Worm (Caenorhabditis elegans): ENCODE data around the gene rnh-2.

The rnh-2 gene

ce11 chrII:8484546-8484945 is 32.4 kb upstream of the rnh-2 start (continued):
- 0 out of 2 replicates have a peak, but pooled peaks have one; percentile 42 for TF ChIP-seq pha-4 (GFP tag; IDR thresholded peaks at IDR 0.05)
- TF ChIP-seq pha-4 (tag; optimal IDR thresholded peaks at IDR 0.05), result no peak
- peak; percentile 58 for TF ChIP-seq mep-1 (tag; optimal IDR thresholded peaks at IDR 0.05)
- TF ChIP-seq nhr-28 (tag; optimal IDR thresholded peaks at IDR 0.05), result peak; percentile 100
- no peak for TF ChIP-seq F49E8.2 (tag; optimal IDR thresholded peaks at IDR 0.05; ENCODE audit: borderline replicate concordance)
- no peak for TF ChIP-seq ZK546.5 (tag; optimal IDR thresholded peaks at IDR 0.05)
- no peak for TF ChIP-seq ZK337.2 (GFP tag; IDR thresholded peaks at IDR 0.05)
- TF ChIP-seq dmd-6 (GFP tag; IDR thresholded peaks at IDR 0.05), result peak; percentile 85
- no peak for TF ChIP-seq D1046.2 (GFP tag; IDR thresholded peaks at IDR 0.05)
- peak; percentile 19 for TF ChIP-seq mxl-3 (GFP tag; optimal IDR thresholded peaks at IDR 0.05)
- TF ChIP-seq pqm-1 (tag; optimal IDR thresholded peaks at IDR 0.05), result peak; percentile 56

- peak in 1 of 2 experiments; percentile 19 for TF ChIP-seq mdl-1 (tag; optimal IDR thresholded peaks at IDR 0.05)
- no peak for TF ChIP-seq lim-7 (GFP tag; IDR thresholded peaks at IDR 0.05)
- TF ChIP-seq nhr-48 (tag; optimal IDR thresholded peaks at IDR 0.05), result peak; percentile 80
- peak; percentile 85 for TF ChIP-seq pqm-1 (tag; optimal IDR thresholded peaks at IDR 0.05)
- TF ChIP-seq ztf-7 (tag; optimal IDR thresholded peaks at IDR 0.05), result peak; percentile 94
- no peak for TF ChIP-seq saeg-2 (GFP tag; IDR thresholded peaks at IDR 0.05)
- TF ChIP-seq nhr-25 (tag; optimal IDR thresholded peaks at IDR 0.05; ENCODE audit: borderline replicate concordance, insufficient read depth), result peak; percentile 22
- TF ChIP-seq mep-1 (tag; optimal IDR thresholded peaks at IDR 0.05), result peak; percentile 81
- peak; percentile 42 to 94 for TF ChIP-seq hif-1 (tag; optimal IDR thresholded peaks at IDR 0.05)
- TF ChIP-seq nhr-77 (tag; optimal IDR thresholded peaks at IDR 0.05), result peak; percentile 64
- TF ChIP-seq daf-16 (GFP tag; optimal IDR thresholded peaks at IDR 0.05), result no peak
- peak; percentile 72 for TF ChIP-seq daf-16 (tag; optimal IDR thresholded peaks at IDR 0.05)
- no peak for TF ChIP-seq ceh-62 (tag; optimal IDR thresholded peaks at IDR 0.05)
- TF ChIP-seq nhr-10 (tag; optimal IDR thresholded peaks at IDR 0.05), result no peak
- peak; percentile 73 for TF ChIP-seq hlh-30 (tag; optimal IDR thresholded peaks at IDR 0.05; ENCODE audit: insufficient read depth)
- no peak for TF ChIP-seq attf-4 (tag; optimal IDR thresholded peaks at IDR 0.05)
- TF ChIP-seq mxl-3 (GFP tag; optimal IDR thresholded peaks at IDR 0.05), result no peak
- peak; percentile 68 for TF ChIP-seq hlh-11 (tag; optimal IDR thresholded peaks at IDR 0.05)
- TF ChIP-seq ztf-11 (tag; optimal IDR thresholded peaks at IDR 0.05), result no peak
- TF ChIP-seq lsy-2 (tag; optimal IDR thresholded peaks at IDR 0.05), result peak in 1 of 2 experiments; percentile 67
- TF ChIP-seq zag-1 (tag; optimal IDR thresholded peaks at IDR 0.05), result no peak
- TF ChIP-seq duxl-1 (tag; optimal IDR thresholded peaks at IDR 0.05; ENCODE audit: poor library complexity), result no peak
- peak; percentile 90 for TF ChIP-seq dmd-6 (GFP tag; IDR thresholded peaks at IDR 0.05)
- no peak for TF ChIP-seq Y5F2A.4 (GFP tag; optimal IDR thresholded peaks at IDR 0.05)
- TF ChIP-seq aha-1 (tag), result peak; percentile 43
- peak; percentile 87 for TF ChIP-seq php-3 (GFP tag; IDR thresholded peaks at IDR 0.05)
- TF ChIP-seq cey-2 (tag; optimal IDR thresholded peaks at IDR 0.05; ENCODE audit: borderline replicate concordance, insufficient read depth), result peak; percentile 42
- peak; percentile 42 for TF ChIP-seq nhr-102 (tag; optimal IDR thresholded peaks at IDR 0.05)
- peak; percentile 36; the same call in 1 of the 2 replicates for TF ChIP-seq tra-1 (GFP tag; IDR thresholded peaks at IDR 0.05)
- peak; percentile 98 for TF ChIP-seq nhr-28 (tag; optimal IDR thresholded peaks at IDR 0.05)
- peak; percentile 92 for TF ChIP-seq dve-1 (tag; optimal IDR thresholded peaks at IDR 0.05; ENCODE audit: insufficient read depth)
- TF ChIP-seq daf-8 (GFP tag; IDR thresholded peaks at IDR 0.05), result no peak
- no peak for TF ChIP-seq daf-12 (tag; optimal IDR thresholded peaks at IDR 0.05)
- peak; percentile 45 for TF ChIP-seq T20F7.1 (GFP tag; optimal IDR thresholded peaks at IDR 0.05)
- no peak for TF ChIP-seq rbr-2 (tag; optimal IDR thresholded peaks at IDR 0.05)
- no peak for TF ChIP-seq Y75B8A.6 (GFP tag; IDR thresholded peaks at IDR 0.05)
Measured at ce11 chrII:8485603-8486002, 31.3 kb upstream of the rnh-2 start, which contains the start of gene gbh-2. gbh-2 (plus strand) TSS chrII:8485879.
